Worm (Caenorhabditis elegans): ENCODE data around the gene F40D4.17.

F40D4.17 gene

DNA sequence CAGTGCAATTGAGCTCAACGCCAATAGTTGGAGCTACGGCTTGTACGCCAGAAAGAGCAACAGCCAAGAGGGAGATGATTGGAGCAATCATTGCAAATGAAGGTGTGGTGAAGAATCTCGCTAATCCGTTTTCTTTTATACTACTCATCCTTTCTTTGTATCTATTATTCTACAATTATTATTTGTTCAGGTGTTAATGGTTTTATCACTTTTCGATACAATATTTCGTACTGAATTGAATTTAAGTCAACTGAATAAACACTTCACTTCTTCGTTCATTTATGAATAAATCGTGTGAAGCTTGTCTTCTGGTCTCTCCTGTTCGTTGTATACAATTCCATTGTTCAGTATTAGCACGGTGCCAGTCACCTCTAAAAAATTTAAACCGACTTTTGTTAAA lies 46.9 kb downstream of the F40D4.17 start, which contains the start of gene ZK218.11:
Gene ZK218.11 (minus strand): TSS at position 101 of the 400 bp plus-strand sequence.
- TF ChIP-seq unc-62 (GFP tag; optimal IDR thresholded peaks at IDR 0.05): no peak

DNA sequence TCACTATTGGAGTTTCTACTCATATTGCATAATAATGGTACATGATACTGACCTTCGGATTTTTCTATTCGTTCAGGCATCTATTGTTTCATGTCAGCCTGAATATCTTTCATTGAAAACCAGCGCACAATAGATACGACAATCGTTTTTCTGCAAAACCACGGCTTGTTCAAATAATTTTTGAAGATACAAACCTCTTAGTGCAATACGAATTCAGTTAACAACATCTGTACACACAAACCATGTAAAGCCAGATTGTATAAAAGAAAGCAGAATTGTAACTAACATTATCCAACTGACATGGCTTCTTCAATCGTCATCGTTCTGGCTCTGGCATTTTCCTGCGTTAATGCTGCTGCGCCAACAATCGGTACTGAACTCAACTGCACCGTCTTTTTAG lies 49.8 kb downstream of the F40D4.17 start, which contains the start of gene ZK218.7:
Gene ZK218.7 (plus strand): TSS at position 301 of the 400 bp plus-strand sequence.
- TF ChIP-seq unc-62 (GFP tag; optimal IDR thresholded peaks at IDR 0.05): no peak
